Worm (Caenorhabditis elegans): ENCODE results near the gene fbxc-47.

fbxc-47 gene

ce11 chrIV:3805219-3805618, at the start of gene fbxc-47:
TSS of gene fbxc-47 (plus strand) at chrIV:3805519.
- TF ChIP-seq Y75B8A.6 (GFP tag; IDR thresholded peaks at IDR 0.05) (no peak), unc-62 (GFP tag; optimal IDR thresholded peaks at IDR 0.05 in 1 of 2) (peak in 1 of 2 experiments; percentile 9), unc-62 (tag; optimal IDR thresholded peaks at IDR 0.05) (no peak)

- no peak for TF ChIP-seq daf-19 (GFP tag; conservative IDR thresholded peaks at IDR 0.05)
- no peak for TF ChIP-seq Y48G9A.11 (GFP tag; IDR thresholded peaks at IDR 0.05)
- TF ChIP-seq nhr-25 (tag; optimal IDR thresholded peaks at IDR 0.05; ENCODE audit: borderline replicate concordance, insufficient read depth), result no peak
- TF ChIP-seq lin-39 (tag; optimal IDR thresholded peaks at IDR 0.05), result no peak
- TF ChIP-seq daf-8 (GFP tag; IDR thresholded peaks at IDR 0.05), result no peak
- no peak for TF ChIP-seq lin-1 (GFP tag; IDR thresholded peaks at IDR 0.05)
- no peak for TF ChIP-seq spr-1 (tag; optimal IDR thresholded peaks at IDR 0.05)
- no peak for TF ChIP-seq dmd-8 (GFP tag; IDR thresholded peaks at IDR 0.05)
These were observed 49.4 kb upstream of the fbxc-47 start, which contains the start of gene best-20 for ce11 chrIV:3755921-3756320. TSS of gene best-20 (plus strand) at chrIV:3756221.

- TF ChIP-seq dmd-6 (GFP tag; IDR thresholded peaks at IDR 0.05) (no peak), mxl-2 (GFP tag; conservative IDR thresholded peaks at IDR 0.05) (no peak), aha-1 (tag) (peak; percentile 1), sdz-12 (GFP tag; optimal IDR thresholded peaks at IDR 0.05) (no peak), nhr-48 (tag; optimal IDR thresholded peaks at IDR 0.05) (no peak)
These were observed 45.5 kb upstream of the fbxc-47 start for ce11 chrIV:3759823-3760222.

ce11 chrIV:3764012-3764549, 41.2 kb upstream of the fbxc-47 start:
- TF ChIP-seq ctbp-1 (GFP tag; IDR thresholded peaks at IDR 0.05) (no peak), dmd-6 (GFP tag; IDR thresholded peaks at IDR 0.05) (no peak), nhr-42 (GFP tag; IDR thresholded peaks at IDR 0.05) (no peak), zfp-3 (GFP tag; conservative IDR thresholded peaks at IDR 0.05) (no peak), set-16 (GFP tag; IDR thresholded peaks at IDR 0.05) (no peak), vab-7 (GFP tag; IDR thresholded peaks at IDR 0.05) (no peak), unc-62 (GFP tag; optimal IDR thresholded peaks at IDR 0.05 in 1 of 2) (no peak), unc-62 (tag; optimal IDR thresholded peaks at IDR 0.05) (no peak), madf-9 (GFP tag; conservative IDR thresholded peaks at IDR 0.05) (no peak), spr-3 (GFP tag; optimal IDR thresholded peaks at IDR 0.05) (no peak), ceh-20 (GFP tag; IDR thresholded peaks at IDR 0.05) (no peak), mdl-1 (tag; optimal IDR thresholded peaks at IDR 0.05) (no peak), mep-1 (tag; optimal IDR thresholded peaks at IDR 0.05) (no peak), madf-5 (GFP tag; IDR thresholded peaks at IDR 0.05) (no peak), hif-1 (tag; optimal IDR thresholded peaks at IDR 0.05) (no peak), php-3 (GFP tag; IDR thresholded peaks at IDR 0.05) (no peak), F49E8.2 (tag; optimal IDR thresholded peaks at IDR 0.05; ENCODE audit: borderline replicate concordance) (no peak), nhr-102 (tag; optimal IDR thresholded peaks at IDR 0.05) (no peak), T20F7.1 (GFP tag; optimal IDR thresholded peaks at IDR 0.05) (no peak), daf-19 (GFP tag; conservative IDR thresholded peaks at IDR 0.05) (no peak)

ce11 chrIV:3765457-3765856, 39.9 kb upstream of the fbxc-47 start:
- TF ChIP-seq hlh-30 (tag; optimal IDR thresholded peaks at IDR 0.05; ENCODE audit: insufficient read depth) (no peak), zip-2 (tag; optimal IDR thresholded peaks at IDR 0.05) (no peak), saeg-2 (GFP tag; IDR thresholded peaks at IDR 0.05) (no peak), nhr-41 (GFP tag; IDR thresholded peaks at IDR 0.05) (no peak), ces-1 (GFP tag; optimal IDR thresholded peaks at IDR 0.05) (no peak), mes-2 (tag; optimal IDR thresholded peaks at IDR 0.05; ENCODE audit: poor library complexity, severe bottlenecking) (no peak), zfp-3 (GFP tag; conservative IDR thresholded peaks at IDR 0.05) (no peak), egl-43 (GFP tag; IDR thresholded peaks at IDR 0.05) (no peak), ceh-44 (GFP tag; IDR thresholded peaks at IDR 0.05) (no peak)
